Fruit fly (Drosophila melanogaster) whole organism, embryonic: Measurements from ENCODE around the gene BckdhA.

Experiments used
- ATbp ChIP-seq: fragments of 200-800 bp; sonication (Bioruptor generic); optimal IDR thresholded peaks from 2 replicates; lab custom pipeline; 2017; ENCODE audit warnings: missing biosample characterization, mild to moderate bottlenecking, missing genetic modification characterization, missing genetic modification reagents
- Antp ChIP-seq: fragments of 200-800 bp; sonication (Bioruptor generic); optimal IDR thresholded peaks from 3 replicates; lab custom pipeline; 2016; ENCODE audit warnings: missing biosample characterization, missing genetic modification characterization
- Atf-2 ChIP-seq: fragments of 200-800 bp; sonication (Bioruptor generic); optimal IDR thresholded peaks from 2 replicates; lab custom pipeline; 2016; ENCODE audit warnings: missing biosample characterization, missing genetic modification characterization
- Awh ChIP-seq: fragments of 200-800 bp; sonication (Bioruptor generic); IDR thresholded peaks from 2 replicates; pipeline ENCODE4, ENCODE4 v1.3.6; 2022; ENCODE audit warnings: missing biosample characterization, missing genetic modification characterization
- Bdp1 ChIP-seq: fragments of 200-800 bp; sonication (Bioruptor generic); optimal IDR thresholded peaks from 3 replicates; lab custom pipeline; 2016; ENCODE audit warnings: missing biosample characterization, missing genetic modification characterization
- CG11085 ChIP-seq: fragments of 200-800 bp; sonication (Bioruptor generic); IDR thresholded peaks from 2 replicates; pipeline ENCODE4 v1.3.6; 2022; ENCODE audit warnings: missing biosample characterization, missing genetic modification characterization
- CG11504 ChIP-seq: fragments of 200-800 bp; sonication (Bioruptor generic); optimal IDR thresholded peaks from 3 replicates; lab custom pipeline; 2019; ENCODE audit warnings: missing biosample characterization, mild to moderate bottlenecking, missing genetic modification characterization, moderate library complexity
- CG1233 ChIP-seq: fragments of 200-800 bp; sonication (Bioruptor generic); optimal IDR thresholded peaks from 4 replicates; lab custom pipeline; 2018; ENCODE audit warnings: missing biosample characterization, mild to moderate bottlenecking, missing genetic modification characterization
- CG12391 ChIP-seq: fragments of 200-800 bp; sonication (Bioruptor generic); optimal IDR thresholded peaks from 3 replicates; lab custom pipeline; 2018; ENCODE audit warnings: missing biosample characterization, mild to moderate bottlenecking, missing genetic modification characterization, moderate library complexity
- CG14860 ChIP-seq: fragments of 200-800 bp; sonication (Bioruptor generic); IDR thresholded peaks from 3 replicates; pipeline ENCODE4 v1.3.6; 2022; ENCODE audit warnings: missing biosample characterization, missing genetic modification characterization; ENCODE audit not compliant: partially characterized antibody
- CG15479 ChIP-seq: fragments of 200-800 bp; sonication (Bioruptor generic); optimal IDR thresholded peaks from 3 replicates; lab custom pipeline; 2019; ENCODE audit warnings: missing biosample characterization, mild to moderate bottlenecking, missing genetic modification characterization, moderate library complexity
- CG2889 ChIP-seq: fragments of 200-800 bp; sonication (Bioruptor generic); IDR thresholded peaks from 3 replicates; pipeline ENCODE4 v1.3.6; 2022; ENCODE audit warnings: missing biosample characterization, missing genetic modification characterization
- CG31365 ChIP-seq: fragments of 200-800 bp; sonication (Bioruptor generic); optimal IDR thresholded peaks from 2 replicates; lab custom pipeline; 2018; ENCODE audit warnings: missing biosample characterization, mild to moderate bottlenecking, missing genetic modification characterization
- CG31441 ChIP-seq: fragments of 200-800 bp; sonication (Bioruptor generic); IDR thresholded peaks from 2 replicates; pipeline ENCODE4 v1.3.6; 2022; ENCODE audit warnings: missing biosample characterization, missing genetic modification characterization
- CG33213 ChIP-seq: fragments of 200-800 bp; sonication (Bioruptor generic); optimal IDR thresholded peaks from 3 replicates; lab custom pipeline; 2016; ENCODE audit warnings: missing biosample characterization, missing genetic modification characterization
- CG3847 ChIP-seq: fragments of 200-800 bp; sonication (Bioruptor generic); IDR thresholded peaks from 2 replicates; pipeline ENCODE4 v1.3.6; 2022; ENCODE audit warnings: missing biosample characterization, missing genetic modification characterization
- CG3995 ChIP-seq: fragments of 200-800 bp; sonication (Bioruptor generic); optimal IDR thresholded peaks from 3 replicates; lab custom pipeline; 2016; ENCODE audit warnings: missing biosample characterization, missing genetic modification characterization
- CG4424 ChIP-seq: fragments of 200-800 bp; sonication (Bioruptor generic); optimal IDR thresholded peaks from 3 replicates; lab custom pipeline; 2016; ENCODE audit warnings: missing biosample characterization, missing genetic modification characterization
- CG5245 ChIP-seq: fragments of 200-800 bp; sonication (Bioruptor generic); optimal IDR thresholded peaks from 3 replicates; lab custom pipeline; 2016; ENCODE audit warnings: missing biosample characterization, missing genetic modification characterization
- CG6175 ChIP-seq: fragments of 200-800 bp; sonication (Bioruptor generic); IDR thresholded peaks from 3 replicates; pipeline ENCODE4 v1.3.6; 2022; ENCODE audit warnings: missing biosample characterization, missing genetic modification characterization
- CG6654 ChIP-seq: fragments of 200-800 bp; sonication (Bioruptor generic); optimal IDR thresholded peaks from 2 replicates; lab custom pipeline; 2017; ENCODE audit warnings: missing biosample characterization, mild to moderate bottlenecking, missing genetic modification characterization
- CG7271 ChIP-seq: fragments of 200-800 bp; sonication (Bioruptor generic); optimal IDR thresholded peaks from 2 replicates; lab custom pipeline; 2018; ENCODE audit warnings: missing biosample characterization, mild to moderate bottlenecking, missing genetic modification characterization, moderate library complexity
- Chrac-16 ChIP-seq: fragments of 200-800 bp; sonication (Bioruptor generic); optimal IDR thresholded peaks from 3 replicates; lab custom pipeline; 2016; ENCODE audit warnings: missing biosample characterization, missing genetic modification characterization
- E2f2 ChIP-seq: fragments of 200-800 bp; sonication (Bioruptor generic); IDR thresholded peaks from 2 replicates; pipeline ENCODE4 v1.3.6; 2022; ENCODE audit warnings: missing biosample characterization, missing genetic modification characterization
- Fer2 ChIP-seq: fragments of 200-800 bp; sonication (Bioruptor generic); optimal IDR thresholded peaks from 2 replicates; lab custom pipeline; 2018; ENCODE audit warnings: missing biosample characterization, mild to moderate bottlenecking, missing genetic modification characterization, moderate library complexity
- HHEX ChIP-seq: fragments of 200-800 bp; sonication (Bioruptor generic); optimal IDR thresholded peaks from 3 replicates; lab custom pipeline; 2017; ENCODE audit warnings: missing biosample characterization, mild to moderate bottlenecking, missing genetic modification characterization, missing genetic modification reagents
- Lpt ChIP-seq: fragments of >200 bp; optimal IDR thresholded peaks from 2 replicates; lab custom pipeline; 2018; ENCODE audit warnings: missing biosample characterization, missing genetic modification characterization
- Med ChIP-seq: fragments of 200-800 bp; sonication (Bioruptor generic); peaks from one replicate; lab custom pipeline; 2016; ENCODE audit warnings: missing biosample characterization, missing genetic modification characterization, mild to moderate bottlenecking, inconsistent platforms, moderate library complexity
- Mrtf ChIP-seq: fragments of 200-800 bp; sonication (Bioruptor generic); IDR thresholded peaks from 3 replicates; pipeline ENCODE4 v1.3.6; 2022; ENCODE audit warnings: missing biosample characterization, missing genetic modification characterization
- NC2α ChIP-seq: fragments of 200-800 bp; sonication (Bioruptor generic); optimal IDR thresholded peaks from 2 replicates; lab custom pipeline; 2016; ENCODE audit warnings: missing biosample characterization, missing genetic modification characterization
- Rx ChIP-seq: fragments of 200-800 bp; sonication (Bioruptor generic); IDR thresholded peaks from 2 replicates; pipeline ENCODE4 v1.3.6; 2022; ENCODE audit warnings: missing biosample characterization, missing genetic modification characterization
- Sox102F ChIP-seq: fragments of 200-800 bp; sonication (Bioruptor generic); optimal IDR thresholded peaks from 2 replicates; lab custom pipeline; 2018; ENCODE audit warnings: missing biosample characterization, mild to moderate bottlenecking, missing genetic modification characterization, moderate library complexity
- Tbp ChIP-seq: fragments of >200 bp; optimal IDR thresholded peaks from 2 replicates; lab custom pipeline; 2018; ENCODE audit warnings: missing biosample characterization, missing genetic modification characterization
- ac ChIP-seq: fragments of 200-800 bp; sonication (Bioruptor generic); optimal IDR thresholded peaks from 3 replicates; lab custom pipeline; 2017; ENCODE audit warnings: missing biosample characterization, mild to moderate bottlenecking, missing genetic modification characterization
- chn ChIP-seq: fragments of 200-800 bp; sonication (Bioruptor generic); optimal IDR thresholded peaks from 2 replicates; lab custom pipeline; 2016; ENCODE audit warnings: missing biosample characterization, missing genetic modification characterization
- cwo ChIP-seq: fragments of 200-800 bp; sonication (Bioruptor generic); optimal IDR thresholded peaks from 3 replicates; lab custom pipeline; 2017; ENCODE audit warnings: missing biosample characterization, missing genetic modification characterization, mild to moderate bottlenecking, moderate library complexity, missing genetic modification reagents
- fd102C ChIP-seq: fragments of 200-800 bp; sonication (Bioruptor generic); optimal IDR thresholded peaks from 2 replicates; lab custom pipeline; 2018; ENCODE audit warnings: missing biosample characterization, mild to moderate bottlenecking, missing genetic modification characterization, moderate library complexity
- grau ChIP-seq: fragments of 200-800 bp; optimal IDR thresholded peaks from 3 replicates; lab custom pipeline; 2019; ENCODE audit warnings: missing biosample characterization, mild to moderate bottlenecking, missing genetic modification characterization, moderate library complexity
- hth ChIP-seq: fragments of >200 bp; optimal IDR thresholded peaks from 2 replicates; lab custom pipeline; 2017; ENCODE audit warnings: inconsistent platforms
- ind ChIP-seq: fragments of 200-800 bp; sonication (Bioruptor generic); optimal IDR thresholded peaks from 3 replicates; lab custom pipeline; 2016; ENCODE audit warnings: missing biosample characterization, missing genetic modification characterization
- inv ChIP-seq: fragments of 200-800 bp; sonication (Bioruptor generic); IDR thresholded peaks from 2 replicates; pipeline ENCODE4 v1.3.6; 2022; ENCODE audit warnings: missing biosample characterization, missing genetic modification characterization; ENCODE audit not compliant: partially characterized antibody
- knrl ChIP-seq: fragments of 200-800 bp; sonication (Bioruptor generic); IDR thresholded peaks from 3 replicates; pipeline ENCODE4 v1.3.6; 2022; ENCODE audit warnings: missing biosample characterization, missing genetic modification characterization; ENCODE audit not compliant: partially characterized antibody
- lola ChIP-seq, 3 experiments: fragments of >200 bp in 2 of 3; fragments of 200-800 bp in 1 of 3; sonication (Bioruptor generic) in 1 of 3; optimal IDR thresholded peaks; 2 replicates each; lab custom pipeline; 2017 to 2019; ENCODE audit warnings: missing biosample characterization in 3 of 3, missing genetic modification characterization in 3 of 3, mild to moderate bottlenecking in 1 of 3, moderate library complexity in 1 of 3
- maf-S ChIP-seq: fragments of 200-800 bp; sonication (Bioruptor generic); optimal IDR thresholded peaks from 2 replicates; lab custom pipeline; 2016; ENCODE audit warnings: missing biosample characterization, missing genetic modification characterization
- nau ChIP-seq: fragments of 200-800 bp; sonication (Bioruptor generic); optimal IDR thresholded peaks from 3 replicates; lab custom pipeline; 2017; ENCODE audit warnings: missing biosample characterization, mild to moderate bottlenecking, missing genetic modification characterization, missing genetic modification reagents
- run ChIP-seq: fragments of 200-800 bp; sonication (Bioruptor generic); optimal IDR thresholded peaks from 3 replicates; lab custom pipeline; 2018; ENCODE audit warnings: missing biosample characterization, mild to moderate bottlenecking, missing genetic modification characterization
- schlank ChIP-seq: fragments of 200-800 bp; sonication (Bioruptor generic); optimal IDR thresholded peaks from 2 replicates; lab custom pipeline; 2018; ENCODE audit warnings: missing biosample characterization, mild to moderate bottlenecking, missing genetic modification characterization
- sens-2 ChIP-seq: fragments of 200-800 bp; sonication (Bioruptor generic); IDR thresholded peaks from 2 replicates; pipeline ENCODE4 v1.3.6; 2022; ENCODE audit warnings: missing biosample characterization, missing genetic modification characterization
- trem ChIP-seq: fragments of 200-800 bp; optimal IDR thresholded peaks from 3 replicates; lab custom pipeline; 2019; ENCODE audit warnings: missing biosample characterization, mild to moderate bottlenecking, missing genetic modification characterization, moderate library complexity
- trh ChIP-seq: fragments of 200-800 bp; sonication (Bioruptor generic); optimal IDR thresholded peaks from 2 replicates; lab custom pipeline; 2016; ENCODE audit warnings: missing biosample characterization, missing genetic modification characterization
- wdn ChIP-seq: fragments of 200-800 bp; sonication (Bioruptor generic); IDR thresholded peaks from 2 replicates; pipeline ENCODE4 v1.3.6; 2022; ENCODE audit warnings: missing biosample characterization, missing genetic modification characterization

BckdhA gene

dm6 chr3R:9532437-9533180 lies 23.0 kb upstream of the BckdhA start, which contains the start of gene by (continued):
- TF ChIP-seq nau (no peak), CG5245 (no peak), maf-S (GFP tag; lab: Kevin White, UChicago) (no peak), CG3995 (GFP tag; lab: Kevin White, UChicago) (no peak), HHEX (GFP tag; lab: Kevin White, UChicago) (no peak), sens-2 (no peak), CG6175 (no peak), Sox102F (GFP tag; lab: Kevin White, UChicago) (no peak), Lpt (GFP tag; lab: Kevin White, UChicago) (no peak), run (tag; lab: Kevin White, UChicago) (no peak), CG3847 (no peak), CG4424 (GFP tag; lab: Kevin White, UChicago) (no peak), ac (GFP tag; lab: Kevin White, UChicago) (no peak), CG12391 (tag; lab: Kevin White, UChicago) (no peak), CG33213 (GFP tag; lab: Kevin White, UChicago) (no peak), trem (tag; lab: Kevin White, UChicago) (no peak), CG31365 (tag; lab: Kevin White, UChicago) (no peak), CG11504 (tag; lab: Kevin White, UChicago) (no peak), CG31441 (no peak), cwo (GFP tag; lab: Kevin White, UChicago) (no peak), E2f2 (no peak), wdn (GFP tag; lab: Robert Waterston, UW) (no peak), Atf-2 (GFP tag; lab: Kevin White, UChicago) (no peak), lola (GFP tag; optimal IDR thresholded peaks at IDR 0.05; lab: Kevin White, UChicago) (no peak), knrl (GFP tag; lab: Robert Waterston, UW) (no peak), ind (no peak), NC2α (GFP tag; lab: Kevin White, UChicago) (no peak), inv (GFP tag; lab: Robert Waterston, UW) (no peak; the same call in 1 of the 2 replicates), CG6654 (GFP tag; lab: Kevin White, UChicago) (no peak), grau (tag; lab: Kevin White, UChicago) (no peak), fd102C (GFP tag; lab: Kevin White, UChicago) (no peak), ATbp (GFP tag; lab: Kevin White, UChicago) (no peak), Med (GFP tag; lab: Kevin White, UChicago) (no peak), trh (no peak), Mrtf (no peak), CG14860 (GFP tag; lab: Robert Waterston, UW) (no peak), CG2889 (GFP tag; lab: Robert Waterston, UW) (no peak), Rx (GFP tag; lab: Robert Waterston, UW) (no peak), hth (lab: Kevin White, UChicago) (no peak), chn (no peak), Chrac-16 (GFP tag; lab: Kevin White, UChicago) (no peak), CG1233 (GFP tag; lab: Kevin White, UChicago) (no peak), CG11085 (GFP tag; lab: Robert Waterston, UW) (no peak), Tbp (GFP tag; lab: Kevin White, UChicago) (no peak), Fer2 (tag; lab: Kevin White, UChicago) (no peak), CG15479 (GFP tag; lab: Kevin White, UChicago) (no peak), Awh (GFP tag; lab: Robert Waterston, UW) (no peak), Antp (GFP tag; lab: Kevin White, UChicago) (no peak), schlank (tag; lab: Kevin White, UChicago) (no peak), Bdp1 (GFP tag; lab: Kevin White, UChicago) (no peak), CG7271 (tag; lab: Kevin White, UChicago) (no peak)
